Worm (Caenorhabditis elegans): ENCODE results near the gene srh-277.

- TF ChIP-seq ceh-34 (tag; optimal IDR thresholded peaks at IDR 0.05) (no peak), pag-3 (tag; optimal IDR thresholded peaks at IDR 0.05; ENCODE audit: borderline replicate concordance) (no peak), nhr-11 (tag; optimal IDR thresholded peaks at IDR 0.05) (no peak), pha-4 (tag; optimal IDR thresholded peaks at IDR 0.05) (no peak), sox-4 (tag; optimal IDR thresholded peaks at IDR 0.05) (no peak), mec-3 (tag; optimal IDR thresholded peaks at IDR 0.05; ENCODE audit: borderline replicate concordance) (no peak), odd-2 (tag; optimal IDR thresholded peaks at IDR 0.05) (no peak), fkh-6 (tag; optimal IDR thresholded peaks at IDR 0.05) (no peak), fkh-10 (GFP tag; optimal IDR thresholded peaks at IDR 0.05) (no peak), madf-2 (tag; optimal IDR thresholded peaks at IDR 0.05) (no peak), sdc-2 (tag; optimal IDR thresholded peaks at IDR 0.05) (no peak)
Observed at ce11 chrV:16142371-16142770, 40.6 kb upstream of the srh-277 start, which contains the start of gene fbxa-18.
